Worm (Caenorhabditis elegans) whole organism, L4/young adult: ENCODE data around the gene T14F9.2.

ENCODE experiments used
- W03F9.2 ChIP-seq: fragments of 150-350 bp; optimal IDR thresholded peaks from 2 replicates; lab custom pipeline; 2014; ENCODE audit warnings: missing biosample characterization, missing genetic modification characterization
- dao-5 ChIP-seq: sonication (generic microtip); optimal IDR thresholded peaks from 2 replicates; lab custom pipeline; 2016; ENCODE audit warnings: missing genotype, missing genetic modification characterization, moderate library complexity, missing compliant biosample characterization
- him-1 ChIP-seq: sonication (generic microtip); optimal IDR thresholded peaks from 2 replicates; lab custom pipeline; 2016; ENCODE audit warnings: missing genotype, missing genetic modification reagents, missing genetic modification characterization, missing compliant biosample characterization

DNA sequence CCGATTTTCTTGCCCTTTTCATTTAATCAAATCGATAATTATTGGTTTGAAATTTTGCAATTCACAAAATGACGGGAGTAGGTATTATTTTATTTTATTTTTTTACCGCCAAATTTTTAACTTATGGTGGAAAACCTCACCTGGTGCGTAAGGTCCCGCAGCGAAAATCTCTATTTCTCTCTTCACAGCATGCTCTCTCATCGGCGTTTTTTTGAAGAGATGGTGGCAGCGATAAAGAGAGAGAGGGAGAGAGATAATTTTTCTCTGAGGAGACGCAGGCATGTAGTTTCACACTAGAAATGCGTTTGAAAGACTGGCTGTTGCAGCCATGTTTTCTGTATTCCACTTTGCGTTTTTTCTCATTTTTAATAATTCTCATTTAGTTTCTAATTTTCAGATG lies at the start of gene T14F9.2:
- TF ChIP-seq him-1 (tag; lab: Kevin White, UChicago) = no peak
- TF ChIP-seq dao-5 (tag; lab: Kevin White, UChicago) = no peak
- no peak for TF ChIP-seq W03F9.2 (tag; lab: Kevin White, UChicago)
